Fruit fly (Drosophila melanogaster) whole organism, embryonic: Measurements from ENCODE around the gene CG12766.

ENCODE experiments used
- ATbp ChIP-seq: fragments of 200-800 bp; sonication (Bioruptor generic); optimal IDR thresholded peaks from 2 replicates; lab custom pipeline; 2017; ENCODE audit warnings: missing biosample characterization, mild to moderate bottlenecking, missing genetic modification characterization, missing genetic modification reagents
- Atf-2 ChIP-seq: fragments of 200-800 bp; sonication (Bioruptor generic); optimal IDR thresholded peaks from 2 replicates; lab custom pipeline; 2016; ENCODE audit warnings: missing biosample characterization, missing genetic modification characterization
- Bdp1 ChIP-seq: fragments of 200-800 bp; sonication (Bioruptor generic); optimal IDR thresholded peaks from 3 replicates; lab custom pipeline; 2016; ENCODE audit warnings: missing biosample characterization, missing genetic modification characterization
- CG10147 ChIP-seq: fragments of 200-800 bp; sonication (Bioruptor generic); optimal IDR thresholded peaks from 2 replicates; lab custom pipeline; 2019; ENCODE audit warnings: missing biosample characterization, mild to moderate bottlenecking, missing genetic modification characterization, moderate library complexity
- CG1024 ChIP-seq: fragments of 200-800 bp; sonication (Bioruptor generic); IDR thresholded peaks from 2 replicates; pipeline ENCODE4 v1.3.6; 2022; ENCODE audit warnings: missing biosample characterization, missing genetic modification characterization
- CG10267 ChIP-seq: fragments of 200-800 bp; sonication (Bioruptor generic); optimal IDR thresholded peaks from 2 replicates; lab custom pipeline; 2018; ENCODE audit warnings: missing biosample characterization, mild to moderate bottlenecking, missing genetic modification characterization, moderate library complexity
- CG12104 ChIP-seq: fragments of 200-800 bp; sonication (Bioruptor generic); optimal IDR thresholded peaks from 3 replicates; lab custom pipeline; 2016; ENCODE audit warnings: missing biosample characterization, missing genetic modification characterization
- CG13123 ChIP-seq: fragments of 200-800 bp; sonication (Bioruptor generic); optimal IDR thresholded peaks from 2 replicates; lab custom pipeline; 2016; ENCODE audit warnings: missing biosample characterization, missing genetic modification characterization
- CG13287 ChIP-seq: fragments of 200-800 bp; sonication (Bioruptor generic); IDR thresholded peaks from 2 replicates; pipeline ENCODE4 v1.3.6; 2022; ENCODE audit warnings: missing biosample characterization, missing genetic modification characterization; ENCODE audit not compliant: partially characterized antibody
- CG13624 ChIP-seq: fragments of 200-800 bp; sonication (Bioruptor generic); optimal IDR thresholded peaks from 2 replicates; lab custom pipeline; 2016; ENCODE audit warnings: missing biosample characterization, missing genetic modification characterization
- CG14014 ChIP-seq: fragments of 200-800 bp; sonication (Bioruptor generic); IDR thresholded peaks from 2 replicates; pipeline ENCODE4 v1.3.6; 2022; ENCODE audit warnings: missing biosample characterization, missing genetic modification characterization
- CG17186 ChIP-seq: fragments of 200-800 bp; sonication (Bioruptor generic); optimal IDR thresholded peaks from 3 replicates; lab custom pipeline; 2017; ENCODE audit warnings: missing biosample characterization, missing genetic modification reagents, missing genetic modification characterization
- CG33557 ChIP-seq: fragments of 200-800 bp; sonication (Bioruptor generic); optimal IDR thresholded peaks from 2 replicates; lab custom pipeline; 2019; ENCODE audit warnings: missing biosample characterization, mild to moderate bottlenecking, missing genetic modification characterization, moderate library complexity
- CG3726 ChIP-seq: fragments of 200-800 bp; sonication (Bioruptor generic); IDR thresholded peaks from 3 replicates; pipeline ENCODE4, ENCODE4 v1.3.6; 2022; ENCODE audit warnings: missing biosample characterization, missing genetic modification characterization
- CG7745 ChIP-seq: fragments of 200-800 bp; sonication (Bioruptor generic); optimal IDR thresholded peaks from 2 replicates; lab custom pipeline; 2018; ENCODE audit warnings: missing biosample characterization, mild to moderate bottlenecking, missing genetic modification characterization, moderate library complexity
- CG7839 ChIP-seq: fragments of 200-800 bp; sonication (Bioruptor generic); optimal IDR thresholded peaks from 3 replicates; lab custom pipeline; 2018; ENCODE audit warnings: missing biosample characterization, mild to moderate bottlenecking, missing genetic modification characterization, moderate library complexity
- CG8281 ChIP-seq: fragments of 200-800 bp; sonication (Bioruptor generic); optimal IDR thresholded peaks from 2 replicates; lab custom pipeline; 2018; ENCODE audit warnings: missing biosample characterization, mild to moderate bottlenecking, missing genetic modification characterization, moderate library complexity
- CG8290 ChIP-seq, 3 experiments: fragments of 200-800 bp; sonication (Bioruptor generic); optimal IDR thresholded peaks; 2 replicates each; lab custom pipeline; 2016 to 2019; ENCODE audit warnings: missing biosample characterization in 3 of 3, missing genetic modification characterization in 3 of 3, mild to moderate bottlenecking in 2 of 3, moderate library complexity in 1 of 3
- CG8478 ChIP-seq: fragments of >200 bp; optimal IDR thresholded peaks from 2 replicates; lab custom pipeline; 2018
- CTCF ChIP-seq: fragments of 200-800 bp; sonication (Bioruptor generic); optimal IDR thresholded peaks from 2 replicates; lab custom pipeline; 2017; ENCODE audit warnings: missing biosample characterization, mild to moderate bottlenecking, missing genetic modification characterization, moderate library complexity
- Chrac-16 ChIP-seq: fragments of 200-800 bp; sonication (Bioruptor generic); optimal IDR thresholded peaks from 3 replicates; lab custom pipeline; 2016; ENCODE audit warnings: missing biosample characterization, missing genetic modification characterization
- Dp ChIP-seq: fragments of 200-800 bp; sonication (Bioruptor generic); optimal IDR thresholded peaks from 2 replicates; lab custom pipeline; 2018; ENCODE audit warnings: missing biosample characterization, mild to moderate bottlenecking, missing genetic modification characterization, moderate library complexity
- HLH3B ChIP-seq: fragments of 200-800 bp; sonication (Bioruptor generic); IDR thresholded peaks from 2 replicates; pipeline ENCODE4 v1.3.6; 2022; ENCODE audit warnings: missing biosample characterization, missing genetic modification characterization
- Hr78 ChIP-seq, 2 experiments: fragments of 200-800 bp in 1 of 2; fragments of >200 bp in 1 of 2; sonication (Bioruptor generic) in 1 of 2; optimal IDR thresholded peaks; 2 replicates each; lab custom pipeline; 2017 to 2019; ENCODE audit warnings: missing biosample characterization in 2 of 2, missing genetic modification characterization in 2 of 2, mild to moderate bottlenecking in 1 of 2, moderate library complexity in 1 of 2
- NC2α ChIP-seq: fragments of 200-800 bp; sonication (Bioruptor generic); optimal IDR thresholded peaks from 2 replicates; lab custom pipeline; 2016; ENCODE audit warnings: missing biosample characterization, missing genetic modification characterization
- Oaz ChIP-seq: fragments of 200-800 bp; sonication (Bioruptor generic); IDR thresholded peaks from 2 replicates; pipeline ENCODE4 v1.3.6; 2022; ENCODE audit warnings: missing biosample characterization, missing genetic modification characterization
- Sry-β ChIP-seq: fragments of 200-800 bp; sonication (Bioruptor generic); optimal IDR thresholded peaks from 2 replicates; lab custom pipeline; 2018; ENCODE audit warnings: missing biosample characterization, mild to moderate bottlenecking, missing genetic modification characterization, moderate library complexity
- Tbp ChIP-seq: fragments of >200 bp; optimal IDR thresholded peaks from 2 replicates; lab custom pipeline; 2018; ENCODE audit warnings: missing biosample characterization, missing genetic modification characterization
- Usf ChIP-seq: fragments of 200-800 bp; sonication (Bioruptor generic); optimal IDR thresholded peaks from 2 replicates; lab custom pipeline; 2017; ENCODE audit warnings: missing genotype, missing biosample characterization, missing genetic modification characterization
- abd-A ChIP-seq: fragments of 200-800 bp; sonication (Bioruptor generic); optimal IDR thresholded peaks from 3 replicates; lab custom pipeline; 2019; ENCODE audit warnings: missing biosample characterization, mild to moderate bottlenecking, missing genetic modification characterization, moderate library complexity
- az2 ChIP-seq: fragments of 200-800 bp; sonication (Bioruptor generic); optimal IDR thresholded peaks from 3 replicates; lab custom pipeline; 2016; ENCODE audit warnings: missing biosample characterization, missing genetic modification characterization
- bcd ChIP-seq: fragments of 200-800 bp; sonication (Bioruptor generic); optimal IDR thresholded peaks from 2 replicates; lab custom pipeline; 2017; ENCODE audit warnings: missing biosample characterization, mild to moderate bottlenecking, missing genetic modification characterization
- btn ChIP-seq: fragments of 200-800 bp; sonication (Bioruptor generic); optimal IDR thresholded peaks from 2 replicates; lab custom pipeline; 2016; ENCODE audit warnings: missing biosample characterization, missing genetic modification characterization
- dan ChIP-seq: fragments of 200-800 bp; sonication (Bioruptor generic); IDR thresholded peaks from 2 replicates; pipeline ENCODE4 v1.3.6; 2022; ENCODE audit warnings: missing biosample characterization, missing genetic modification characterization
- ewg ChIP-seq: fragments of 200-800 bp; sonication (Bioruptor generic); optimal IDR thresholded peaks from 3 replicates; lab custom pipeline; 2017; ENCODE audit warnings: mild to moderate bottlenecking, missing biosample characterization, missing genetic modification reagents, missing genetic modification characterization
- gcm2 ChIP-seq: fragments of 200-800 bp; sonication (Bioruptor generic); optimal IDR thresholded peaks from 2 replicates; lab custom pipeline; 2016; ENCODE audit warnings: missing biosample characterization, missing genetic modification characterization
- gt ChIP-seq: fragments of 200-800 bp; sonication (Bioruptor generic); IDR thresholded peaks from 2 replicates; pipeline ENCODE4 v1.3.6; 2022; ENCODE audit warnings: missing biosample characterization, missing genetic modification characterization
- kni ChIP-seq: fragments of 200-800 bp; sonication (Bioruptor generic); optimal IDR thresholded peaks from 3 replicates; lab custom pipeline; 2017; ENCODE audit warnings: mild to moderate bottlenecking, missing biosample characterization, missing genetic modification reagents, missing genetic modification characterization
- p53 ChIP-seq: fragments of 200-800 bp; sonication (Bioruptor generic); optimal IDR thresholded peaks from 2 replicates; lab custom pipeline; 2016; ENCODE audit warnings: missing biosample characterization, missing genetic modification characterization
- pho ChIP-seq: fragments of 200-800 bp; sonication (Bioruptor generic); optimal IDR thresholded peaks from 2 replicates; lab custom pipeline; 2016; ENCODE audit warnings: missing biosample characterization, missing genetic modification characterization
- sim ChIP-seq: fragments of 200-800 bp; sonication (Bioruptor generic); IDR thresholded peaks from 2 replicates; pipeline ENCODE4 v1.3.6; 2022; ENCODE audit warnings: missing biosample characterization, missing genetic modification characterization
- sima ChIP-seq: fragments of 200-800 bp; sonication (Bioruptor generic); optimal IDR thresholded peaks from 2 replicates; lab custom pipeline; 2016; ENCODE audit warnings: missing biosample characterization, missing genetic modification characterization
- sob ChIP-seq: fragments of 200-800 bp; sonication (Bioruptor generic); IDR thresholded peaks from 2 replicates; pipeline ENCODE4 v1.3.6; 2022; ENCODE audit warnings: missing biosample characterization, missing genetic modification characterization
- sr ChIP-seq: fragments of 200-800 bp; sonication (Bioruptor generic); IDR thresholded peaks from 3 replicates; pipeline ENCODE4 v1.3.6; 2022; ENCODE audit warnings: missing biosample characterization, missing genetic modification characterization
- ssp ChIP-seq: fragments of 200-800 bp; sonication (Bioruptor generic); IDR thresholded peaks from 2 replicates; pipeline ENCODE4 v1.3.6; 2022; ENCODE audit warnings: missing biosample characterization, missing genetic modification characterization
- trh ChIP-seq: fragments of 200-800 bp; sonication (Bioruptor generic); optimal IDR thresholded peaks from 2 replicates; lab custom pipeline; 2016; ENCODE audit warnings: missing biosample characterization, missing genetic modification characterization
- ttk ChIP-seq: fragments of 200-800 bp; sonication (Bioruptor generic); IDR thresholded peaks from 2 replicates; pipeline ENCODE4 v2.1.2; 2022; ENCODE audit warnings: missing biosample characterization, missing genetic modification characterization
- tup ChIP-seq: fragments of 200-800 bp; sonication (Bioruptor generic); optimal IDR thresholded peaks from 2 replicates; lab custom pipeline; 2016; ENCODE audit warnings: missing biosample characterization, mild to moderate bottlenecking, missing genetic modification characterization, moderate library complexity
- vvl ChIP-seq: fragments of 200-800 bp; sonication (Bioruptor generic); IDR thresholded peaks from 2 replicates; pipeline ENCODE4 v1.3.6; 2022; ENCODE audit warnings: missing biosample characterization, missing genetic modification characterization
- zfh2 ChIP-seq: fragments of 200-800 bp; sonication (Bioruptor generic); optimal IDR thresholded peaks from 2 replicates; lab custom pipeline; 2016; ENCODE audit warnings: missing biosample characterization, missing genetic modification characterization

The CG12766 gene

dm6 chr3L:3908838-3909810 lies 30.8 kb downstream of the CG12766 start (continued):
- TF ChIP-seq Sry-β (GFP tag; lab: Kevin White, UChicago) (no peak), Oaz (GFP tag; lab: Robert Waterston, UW) (no peak), CTCF (GFP tag; lab: Kevin White, UChicago) (no peak), CG14014 (GFP tag; lab: Robert Waterston, UW) (no peak), sob (peak; percentile 8; the same call in 1 of the 2 replicates), kni (GFP tag; lab: Kevin White, UChicago) (no peak), CG3726 (no peak), Chrac-16 (GFP tag; lab: Kevin White, UChicago) (no peak), tup (GFP tag; lab: Kevin White, UChicago) (no peak), ttk (no peak), CG8281 (tag; lab: Kevin White, UChicago) (no peak), bcd (no peak), ssp (GFP tag; lab: Robert Waterston, UW) (no peak), CG8290 (GFP tag; optimal IDR thresholded peaks at IDR 0.05; lab: Kevin White, UChicago) (no peak), CG8290 (tag; optimal IDR thresholded peaks at IDR 0.05; lab: Kevin White, UChicago) (no peak), Atf-2 (GFP tag; lab: Kevin White, UChicago) (no peak), sima (GFP tag; lab: Kevin White, UChicago) (no peak), CG13624 (GFP tag; lab: Kevin White, UChicago) (no peak), HLH3B (GFP tag; lab: Robert Waterston, UW) (no peak), Usf (GFP tag; lab: Kevin White, UChicago) (no peak), dan (no peak), CG13287 (GFP tag; lab: Robert Waterston, UW) (peak; percentile 74), trh (GFP tag; lab: Kevin White, UChicago) (no peak), gcm2 (GFP tag; lab: Kevin White, UChicago) (no peak), CG8478 (lab: Kevin White, UChicago) (no peak), Bdp1 (GFP tag; lab: Kevin White, UChicago) (no peak), CG33557 (GFP tag; lab: Kevin White, UChicago) (no peak), CG17186 (GFP tag; lab: Kevin White, UChicago) (no peak), CG1024 (GFP tag; lab: Robert Waterston, UW) (no peak), NC2α (GFP tag; lab: Kevin White, UChicago) (no peak), vvl (GFP tag; lab: Robert Waterston, UW) (no peak), Tbp (GFP tag; lab: Kevin White, UChicago) (no peak), az2 (no peak), CG13123 (GFP tag; lab: Kevin White, UChicago) (no peak), CG12104 (no peak), gt (no peak), zfh2 (GFP tag; lab: Kevin White, UChicago) (no peak), ATbp (GFP tag; lab: Kevin White, UChicago) (no peak), sim (GFP tag; lab: Robert Waterston, UW) (no peak), Dp (GFP tag; lab: Kevin White, UChicago) (peak; percentile 72), ewg (no peak), CG10147 (GFP tag; lab: Kevin White, UChicago) (no peak), CG7745 (tag; lab: Kevin White, UChicago) (no peak), Hr78 (GFP tag; optimal IDR thresholded peaks at IDR 0.05; lab: Kevin White, UChicago) (no peak), pho (GFP tag; lab: Kevin White, UChicago) (no peak), p53 (no peak), abd-A (tag; lab: Kevin White, UChicago) (no peak), sr (GFP tag; lab: Robert Waterston, UW) (no peak), CG10267 (peak; percentile 39), btn (GFP tag; lab: Kevin White, UChicago) (no peak), CG7839 (tag; lab: Kevin White, UChicago) (no peak)
